Fruit fly (Drosophila melanogaster) whole organism, wandering third instar larva: ENCODE results near the gene MSAmiP.

Experiments
- Abd-B ChIP-seq: fragments of >200 bp; optimal IDR thresholded peaks from 2 replicates; lab custom pipeline; 2017; ENCODE audit warnings: missing biosample characterization, missing genetic modification characterization
- CG32264 ChIP-seq: fragments of 200-800 bp; sonication (Bioruptor generic); optimal IDR thresholded peaks from 2 replicates; lab custom pipeline; 2016; ENCODE audit warnings: missing biosample characterization, missing genetic modification characterization
- CG9705 ChIP-seq: fragments of 200-800 bp; sonication (Bioruptor generic); optimal IDR thresholded peaks from 2 replicates; lab custom pipeline; 2018; ENCODE audit warnings: missing biosample characterization, mild to moderate bottlenecking, missing genetic modification characterization
- CrebA ChIP-seq: fragments of 200-800 bp; sonication (Bioruptor generic); optimal IDR thresholded peaks from 2 replicates; lab custom pipeline; 2016; ENCODE audit warnings: missing biosample characterization, mild to moderate bottlenecking, missing genetic modification characterization, borderline replicate concordance
- Dfd ChIP-seq: fragments of >200 bp; optimal IDR thresholded peaks from 2 replicates; lab custom pipeline; 2017; ENCODE audit warnings: missing biosample characterization, missing genetic modification characterization
- Dif ChIP-seq: fragments of 200-275, 200-300 bp; sonication (Bioruptor generic); optimal IDR thresholded peaks from 2 replicates; lab custom pipeline; 2018; ENCODE audit warnings: missing biosample characterization, missing genetic modification characterization; ENCODE audit not compliant: partially characterized antibody
- GATAd ChIP-seq: sonication (Bioruptor generic); optimal IDR thresholded peaks from 2 replicates; lab custom pipeline; 2016; ENCODE audit warnings: missing biosample characterization, missing genetic modification characterization
- Hnf4 ChIP-seq: fragments of 200-800 bp; sonication (Bioruptor generic); optimal IDR thresholded peaks from 2 replicates; lab custom pipeline; 2016; ENCODE audit warnings: missing biosample characterization, mild to moderate bottlenecking, missing genetic modification characterization
- Hr78 ChIP-seq: fragments of >200 bp; optimal IDR thresholded peaks from 2 replicates; lab custom pipeline; 2017; ENCODE audit warnings: missing biosample characterization, missing genetic modification characterization
- Hr83 ChIP-seq: fragments of 200-300 bp; sonication (Bioruptor generic); optimal IDR thresholded peaks from 2 replicates; lab custom pipeline; 2016; ENCODE audit warnings: missing biosample characterization, mild to moderate bottlenecking, missing genetic modification characterization, moderate library complexity; ENCODE audit not compliant: poor library complexity, severe bottlenecking
- Jra ChIP-seq: sonication (Bioruptor generic); optimal IDR thresholded peaks from 2 replicates; lab custom pipeline; 2016; ENCODE audit warnings: missing biosample characterization, missing genetic modification characterization
- Myc ChIP-seq: fragments of >200 bp; optimal IDR thresholded peaks from 2 replicates; lab custom pipeline; 2017
- N ChIP-seq: fragments of >200 bp; optimal IDR thresholded peaks from 2 replicates; lab custom pipeline; 2018; ENCODE audit warnings: missing biosample characterization, missing external identifiers, missing genetic modification characterization
- OdsH ChIP-seq: fragments of 200-800 bp; sonication (Bioruptor generic); optimal IDR thresholded peaks from 2 replicates; lab custom pipeline; 2016; ENCODE audit warnings: missing biosample characterization, mild to moderate bottlenecking, missing genetic modification characterization
- Rel ChIP-seq, 2 experiments: fragments of 200-800 bp; sonication (Bioruptor generic) in 1 of 2; optimal IDR thresholded peaks; 2 replicates in 1 of 2; 3 replicates in 1 of 2; lab custom pipeline; 2016 to 2019; ENCODE audit warnings: mild to moderate bottlenecking in 2 of 2, missing biosample characterization in 2 of 2, missing genetic modification characterization in 2 of 2, moderate library complexity in 1 of 2
- Sp1 ChIP-seq: fragments of 200-800 bp; sonication (Bioruptor generic); optimal IDR thresholded peaks from 3 replicates; lab custom pipeline; 2019; ENCODE audit warnings: missing biosample characterization, mild to moderate bottlenecking, missing genetic modification characterization, moderate library complexity
- Vsx2 ChIP-seq: fragments of 200-300, 225-300 bp; sonication (Bioruptor generic); optimal IDR thresholded peaks from 2 replicates; lab custom pipeline; 2018; ENCODE audit warnings: missing biosample characterization, missing genetic modification characterization; ENCODE audit not compliant: partially characterized antibody
- br ChIP-seq: fragments of 200-800 bp; sonication (Bioruptor generic); optimal IDR thresholded peaks from 2 replicates; lab custom pipeline; 2016; ENCODE audit warnings: missing biosample characterization, missing genetic modification characterization
- brk ChIP-seq: fragments of 200-800 bp; sonication (Bioruptor generic); optimal IDR thresholded peaks from 2 replicates; lab custom pipeline; 2016; ENCODE audit warnings: missing biosample characterization, mild to moderate bottlenecking, missing genetic modification characterization
- dl ChIP-seq, 2 experiments: fragments of 175-275, 200-275 bp in 1 of 2; fragments of 200-275 bp in 1 of 2; sonication (Bioruptor generic); optimal IDR thresholded peaks; lab custom pipeline; 2018; ENCODE audit warnings: mild to moderate bottlenecking in 2 of 2, missing biosample characterization in 2 of 2, missing genetic modification characterization in 2 of 2, moderate library complexity in 2 of 2; ENCODE audit not compliant: partially characterized antibody in 2 of 2, insufficient read depth in 1 of 2
- dmrt93B ChIP-seq: fragments of 200-800 bp; sonication (Bioruptor generic); optimal IDR thresholded peaks from 2 replicates; lab custom pipeline; 2018; ENCODE audit warnings: missing biosample characterization, mild to moderate bottlenecking, missing genetic modification characterization
- dsf ChIP-seq: sonication (Bioruptor generic); optimal IDR thresholded peaks from 2 replicates; lab custom pipeline; 2016; ENCODE audit warnings: missing biosample characterization, missing genetic modification characterization, borderline replicate concordance
- ey ChIP-seq: fragments of 200-800 bp; sonication (Bioruptor generic); optimal IDR thresholded peaks from 2 replicates; lab custom pipeline; 2016; ENCODE audit warnings: missing biosample characterization, missing genetic modification characterization
- fru ChIP-seq: fragments of 200-800 bp; sonication (Bioruptor generic); optimal IDR thresholded peaks from 3 replicates; lab custom pipeline; 2016; ENCODE audit warnings: missing biosample characterization, mild to moderate bottlenecking, missing genetic modification characterization
- lola ChIP-seq: fragments of >200 bp; optimal IDR thresholded peaks from 2 replicates; lab custom pipeline; 2017; ENCODE audit warnings: missing biosample characterization, missing genetic modification characterization
- pan ChIP-seq: fragments of >200 bp; optimal IDR thresholded peaks from 2 replicates; lab custom pipeline; 2017
- psq ChIP-seq: fragments of 200-800 bp; sonication (Bioruptor generic); optimal IDR thresholded peaks from 3 replicates; lab custom pipeline; 2017; ENCODE audit warnings: missing biosample characterization, mild to moderate bottlenecking, missing genetic modification characterization, moderate library complexity
- rgr ChIP-seq: fragments of 200-800 bp; sonication (Bioruptor generic); optimal IDR thresholded peaks from 3 replicates; lab custom pipeline; 2016; ENCODE audit warnings: missing biosample characterization, mild to moderate bottlenecking, missing genetic modification characterization
- sage ChIP-seq: fragments of 200-800 bp; sonication (Bioruptor generic); optimal IDR thresholded peaks from 2 replicates; lab custom pipeline; 2016; ENCODE audit warnings: missing biosample characterization, mild to moderate bottlenecking, missing genetic modification characterization
- sv ChIP-seq: fragments of 200-800 bp; sonication (Bioruptor generic); optimal IDR thresholded peaks from 3 replicates; lab custom pipeline; 2016; ENCODE audit warnings: missing biosample characterization, missing genetic modification characterization
- tai ChIP-seq: sonication (Bioruptor generic); optimal IDR thresholded peaks from 2 replicates; lab custom pipeline; 2016; ENCODE audit warnings: missing biosample characterization, missing genetic modification characterization
- usp ChIP-seq: fragments of >200 bp; optimal IDR thresholded peaks from 2 replicates; lab custom pipeline; 2017; ENCODE audit warnings: missing biosample characterization, missing genetic modification characterization
- woc ChIP-seq: sonication (Bioruptor generic); optimal IDR thresholded peaks from 2 replicates; lab custom pipeline; 2016; ENCODE audit warnings: missing biosample characterization, mild to moderate bottlenecking, missing genetic modification characterization

The MSAmiP gene

dm6 chr3R:16891995-16892394 lies 4.1 kb downstream of the MSAmiP start:
- TF ChIP-seq CG32264 (GFP tag; lab: Kevin White, UChicago) (no peak), sage (GFP tag; lab: Kevin White, UChicago) (no peak), GATAd (GFP tag; lab: Kevin White, UChicago) (no peak), dmrt93B (GFP tag; lab: Kevin White, UChicago) (no peak), Hr78 (GFP tag; lab: Kevin White, UChicago) (no peak), Myc (lab: Kevin White, UChicago) (no peak), tai (GFP tag; lab: Kevin White, UChicago) (no peak)

DNA sequence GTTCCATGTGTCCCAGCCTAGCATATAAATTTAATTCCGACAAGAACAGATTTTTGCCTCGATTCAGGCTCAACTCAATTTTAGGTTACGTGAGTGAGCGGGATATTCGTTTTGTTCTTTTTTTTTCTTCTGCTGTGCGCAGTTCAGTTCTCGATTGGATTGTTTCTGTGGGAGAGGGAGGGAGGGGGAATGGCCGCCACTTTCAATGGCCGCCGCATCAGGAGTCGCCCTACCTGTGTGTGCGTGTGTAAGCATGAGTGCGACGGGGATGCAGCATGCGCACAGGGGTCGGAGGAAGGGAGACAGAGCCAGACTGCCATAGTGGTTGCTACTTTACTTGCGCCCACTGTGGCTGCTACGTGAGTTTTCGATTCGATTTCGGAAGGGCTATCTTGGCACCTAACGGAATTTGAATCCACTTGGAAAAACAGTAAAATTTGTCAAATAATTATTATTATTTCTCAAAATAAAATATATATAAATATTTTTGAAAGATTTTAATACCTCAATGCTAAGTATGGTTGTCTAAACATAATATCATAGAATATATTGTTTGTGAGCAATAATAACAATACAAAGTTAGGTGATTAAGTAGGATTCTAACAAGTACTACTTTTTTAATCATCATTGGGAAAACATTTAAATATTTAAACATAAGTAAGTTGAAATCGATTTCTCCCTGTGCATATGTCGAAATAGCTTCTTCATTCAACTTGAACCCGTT lies 9.5 kb downstream of the MSAmiP start:
- no peak for TF ChIP-seq tai (GFP tag; lab: Kevin White, UChicago)
- no peak for TF ChIP-seq Jra (GFP tag; lab: Kevin White, UChicago)
- no peak for TF ChIP-seq CG9705 (GFP tag; lab: Kevin White, UChicago)
- no peak for TF ChIP-seq dl (GFP tag; optimal IDR thresholded peaks at IDR 0.05; lab: Kevin White, UChicago; ENCODE audit: insufficient read depth in 1 of 2, partially characterized antibody in 2 of 2)
- TF ChIP-seq Hr83 (GFP tag; lab: Kevin White, UChicago) = no peak
- no peak for TF ChIP-seq sv (GFP tag; lab: Kevin White, UChicago)
- TF ChIP-seq Rel (GFP tag; optimal IDR thresholded peaks at IDR 0.05; lab: Kevin White, UChicago) = no peak
- no peak for TF ChIP-seq Rel (tag; optimal IDR thresholded peaks at IDR 0.05; lab: Kevin White, UChicago)
- TF ChIP-seq CrebA (GFP tag; lab: Kevin White, UChicago) = no peak
- no peak for TF ChIP-seq Sp1 (GFP tag; lab: Kevin White, UChicago)
- no peak for TF ChIP-seq rgr (GFP tag; lab: Kevin White, UChicago)
- TF ChIP-seq br (GFP tag; lab: Kevin White, UChicago) = no peak
- TF ChIP-seq woc (GFP tag; lab: Kevin White, UChicago) = no peak
- no peak for TF ChIP-seq dsf (GFP tag; lab: Kevin White, UChicago)

dm6 chr3R:16884556-16884955 lies 11.5 kb downstream of the MSAmiP start:
- TF ChIP-seq br (GFP tag; lab: Kevin White, UChicago) = no peak
- peak; percentile 84 for TF ChIP-seq Dfd (GFP tag; lab: Kevin White, UChicago)
- TF ChIP-seq lola = no peak

DNA sequence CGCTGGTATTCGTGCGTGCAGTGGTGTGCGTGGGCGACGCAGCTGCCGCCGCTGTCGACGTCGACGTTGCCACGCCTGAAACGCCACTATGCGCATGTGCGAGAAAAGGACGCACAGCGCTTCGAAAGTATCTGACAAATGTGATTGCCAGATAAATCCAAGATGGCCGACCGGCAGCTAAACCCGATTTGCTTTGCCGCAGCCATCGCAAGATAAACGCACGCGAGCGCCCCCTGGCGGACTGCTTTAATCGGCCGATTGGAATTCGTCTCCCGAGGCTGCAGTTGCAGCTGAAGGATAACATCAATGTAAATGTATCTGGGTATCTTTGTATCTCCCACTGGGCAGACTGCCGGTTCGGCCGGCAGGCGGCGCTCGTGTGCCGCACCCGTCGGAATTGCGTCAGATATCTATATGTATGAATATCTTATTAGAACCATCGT lies 13.6 kb downstream of the MSAmiP start:
- TF ChIP-seq CG32264 (GFP tag; lab: Kevin White, UChicago) = no peak
- peak in 1 of 2 experiments; percentile 33 for TF ChIP-seq dl (GFP tag; optimal IDR thresholded peaks at IDR 0.05; lab: Kevin White, UChicago; ENCODE audit: insufficient read depth in 1 of 2, partially characterized antibody in 2 of 2)
- peak; percentile 51 for TF ChIP-seq Dif (GFP tag; lab: Kevin White, UChicago)
- peak; percentile 32 for TF ChIP-seq Vsx2 (GFP tag; lab: Kevin White, UChicago)
- no peak for TF ChIP-seq Abd-B (GFP tag; lab: Kevin White, UChicago)
- TF ChIP-seq, all 38 proteins: peak for 3

dm6 chr3R:16878442-16878841 lies 17.7 kb downstream of the MSAmiP start:
- no peak for TF ChIP-seq lola
- no peak for TF ChIP-seq brk (GFP tag; lab: Kevin White, UChicago)
- TF ChIP-seq Myc (lab: Kevin White, UChicago) = no peak
- no peak for TF ChIP-seq Hr78 (GFP tag; lab: Kevin White, UChicago)
- no peak for TF ChIP-seq Abd-B (GFP tag; lab: Kevin White, UChicago)
- TF ChIP-seq Hnf4 (GFP tag; lab: Kevin White, UChicago) = no peak
- TF ChIP-seq rgr (GFP tag; lab: Kevin White, UChicago) = no peak
- no peak for TF ChIP-seq fru (GFP tag; lab: Kevin White, UChicago)
- no peak for TF ChIP-seq usp
- no peak for TF ChIP-seq dl (GFP tag; optimal IDR thresholded peaks at IDR 0.05; lab: Kevin White, UChicago; ENCODE audit: insufficient read depth in 1 of 2, partially characterized antibody in 2 of 2)
- TF ChIP-seq dsf (GFP tag; lab: Kevin White, UChicago) = no peak
- TF ChIP-seq CG32264 (GFP tag; lab: Kevin White, UChicago) = no peak
- no peak for TF ChIP-seq Hr83 (GFP tag; lab: Kevin White, UChicago)
- no peak for TF ChIP-seq woc (GFP tag; lab: Kevin White, UChicago)
- no peak for TF ChIP-seq N
- TF ChIP-seq pan (lab: Kevin White, UChicago) = no peak
- no peak for TF ChIP-seq OdsH (GFP tag; lab: Kevin White, UChicago)
- TF ChIP-seq Dif (GFP tag; lab: Kevin White, UChicago) = no peak
- TF ChIP-seq ey (GFP tag; lab: Kevin White, UChicago) = no peak
- TF ChIP-seq psq (GFP tag; lab: Kevin White, UChicago) = no peak
